Worm (Caenorhabditis elegans): ENCODE measurements around the gene glb-6.

- no peak for TF ChIP-seq spr-1 (tag; optimal IDR thresholded peaks at IDR 0.05)
- TF ChIP-seq cey-2 (tag; optimal IDR thresholded peaks at IDR 0.05; ENCODE audit: borderline replicate concordance, insufficient read depth) = no peak
- no peak for TF ChIP-seq nhr-76 (tag; optimal IDR thresholded peaks at IDR 0.05)
- TF ChIP-seq lin-13 (GFP tag; optimal IDR thresholded peaks at IDR 0.05) = no peak
- TF ChIP-seq unc-62 (GFP tag; optimal IDR thresholded peaks at IDR 0.05 in 1 of 2) = peak in 1 of 2 experiments; percentile 91
- TF ChIP-seq unc-62 (tag; optimal IDR thresholded peaks at IDR 0.05) = no peak
These were observed 39.9 kb upstream of the glb-6 start for ce11 chrV:5610186-5610585.

Measured in whole organism, L4 larva.